Fruit fly (Drosophila melanogaster) whole organism: Measurements from ENCODE around the gene Smu1.

Experiments used
- CG8478 ChIP-seq: fragments of >200 bp; optimal IDR thresholded peaks from 2 replicates; lab custom pipeline; 2018; ENCODE audit warnings: inconsistent platforms
- pan ChIP-seq: fragments of >200 bp; optimal IDR thresholded peaks from 2 replicates; lab custom pipeline; 2017

- TF ChIP-seq CG8478 (lab: Kevin White, UChicago) (no peak), pan (lab: Kevin White, UChicago) (no peak)
These were observed 16.5 kb upstream of the Smu1 start for dm6 chr3R:18997388-18998287.
